Worm (Caenorhabditis elegans): ENCODE results near the gene dre-1.

- TF ChIP-seq flt-1 (GFP tag; IDR thresholded peaks at IDR 0.05) = no peak
- TF ChIP-seq T22C8.4 (GFP tag; IDR thresholded peaks at IDR 0.05) = no peak
- no peak for TF ChIP-seq med-1 (GFP tag; optimal IDR thresholded peaks at IDR 0.05; ENCODE audit: insufficient read depth)
- TF ChIP-seq tab-1 (GFP tag; IDR thresholded peaks at IDR 0.05) = no peak
- no peak for TF ChIP-seq cog-1 (tag; optimal IDR thresholded peaks at IDR 0.05)
- TF ChIP-seq ztf-23 (GFP tag; IDR thresholded peaks at IDR 0.05) = no peak
These were observed 31.0 kb downstream of the dre-1 start for ce11 chrV:6515344-6515743.

Data from whole organism, midembryonic.